Fruit fly (Drosophila melanogaster) whole organism, prepupa: ENCODE measurements around the gene Cp7Fb.

Experiments
- Blimp-1 ChIP-seq: fragments of 200-800 bp; sonication (Bioruptor generic); optimal IDR thresholded peaks from 3 replicates; lab custom pipeline; 2017; ENCODE audit warnings: missing biosample characterization, missing genetic modification characterization, mild to moderate bottlenecking, moderate library complexity, missing genetic modification reagents
- CG10669 ChIP-seq: fragments of 200-800 bp; sonication (Bioruptor generic); optimal IDR thresholded peaks from 3 replicates; lab custom pipeline; 2018; ENCODE audit warnings: missing biosample characterization, mild to moderate bottlenecking, missing genetic modification characterization, moderate library complexity
- CG11294 ChIP-seq: fragments of 200-800 bp; sonication (Bioruptor generic); IDR thresholded peaks from 2 replicates; pipeline ENCODE4 v1.3.6; 2022; ENCODE audit warnings: missing biosample characterization, missing genetic modification characterization
- CG11762 ChIP-seq: fragments of 200-800 bp; sonication (Bioruptor generic); optimal IDR thresholded peaks from 3 replicates; lab custom pipeline; 2016; ENCODE audit warnings: missing biosample characterization, missing genetic modification characterization; ENCODE audit not compliant: insufficient read depth
- CG15336 ChIP-seq: fragments of 200-800 bp; sonication (Bioruptor generic); IDR thresholded peaks from 2 replicates; pipeline ENCODE4 v1.3.6; 2022; ENCODE audit warnings: missing biosample characterization, missing genetic modification characterization
- CG16779 ChIP-seq: fragments of 200-800 bp; sonication (Bioruptor generic); optimal IDR thresholded peaks from 3 replicates; lab custom pipeline; 2017; ENCODE audit warnings: missing biosample characterization, mild to moderate bottlenecking, missing genetic modification characterization
- CG31627 ChIP-seq: fragments of 200-800 bp; sonication (Bioruptor generic); optimal IDR thresholded peaks from 3 replicates; lab custom pipeline; 2016; ENCODE audit warnings: missing biosample characterization, missing genetic modification characterization
- CG34406 ChIP-seq: fragments of 200-800 bp; sonication (Bioruptor generic); optimal IDR thresholded peaks from 3 replicates; lab custom pipeline; 2016; ENCODE audit warnings: missing biosample characterization, missing genetic modification characterization
- CG3919 ChIP-seq: fragments of 200-800 bp; sonication (Bioruptor generic); optimal IDR thresholded peaks from 3 replicates; lab custom pipeline; 2016; ENCODE audit warnings: missing biosample characterization, missing genetic modification characterization
- CG4318 ChIP-seq: fragments of 200-800 bp; sonication (Bioruptor generic); optimal IDR thresholded peaks from 3 replicates; lab custom pipeline; 2017; ENCODE audit warnings: missing biosample characterization, mild to moderate bottlenecking, missing genetic modification characterization
- CG6163 ChIP-seq: fragments of 200-800 bp; sonication (Bioruptor generic); IDR thresholded peaks from 3 replicates; pipeline ENCODE4 v1.3.6; 2022; ENCODE audit warnings: missing biosample characterization, missing genetic modification characterization
- CG6276 ChIP-seq: fragments of 200-800 bp; sonication (Bioruptor generic); optimal IDR thresholded peaks from 2 replicates; lab custom pipeline; 2017; ENCODE audit warnings: missing biosample characterization, mild to moderate bottlenecking, missing genetic modification characterization
- CG6808 ChIP-seq: fragments of 200-800 bp; sonication (Bioruptor generic); optimal IDR thresholded peaks from 3 replicates; lab custom pipeline; 2017; ENCODE audit warnings: missing biosample characterization, missing genetic modification characterization, mild to moderate bottlenecking, moderate library complexity, missing genetic modification reagents
- CG7368 ChIP-seq: fragments of 200-800 bp; sonication (Bioruptor generic); optimal IDR thresholded peaks from 3 replicates; lab custom pipeline; 2016; ENCODE audit warnings: missing biosample characterization, missing genetic modification characterization
- CG8119 ChIP-seq: fragments of 200-800 bp; sonication (Bioruptor generic); IDR thresholded peaks from 3 replicates; pipeline ENCODE4 v1.3.6; 2022; ENCODE audit warnings: missing biosample characterization, missing genetic modification characterization
- CG8319 ChIP-seq: fragments of 200-800 bp; sonication (Bioruptor generic); optimal IDR thresholded peaks from 3 replicates; lab custom pipeline; 2016; ENCODE audit warnings: missing biosample characterization, missing genetic modification characterization
- CG8632 ChIP-seq: fragments of 200-800 bp; sonication (Bioruptor generic); optimal IDR thresholded peaks from 3 replicates; lab custom pipeline; 2016; ENCODE audit warnings: missing biosample characterization, missing genetic modification characterization
- CG9139 ChIP-seq: fragments of 200-800 bp; sonication (Bioruptor generic); optimal IDR thresholded peaks from 3 replicates; lab custom pipeline; 2017; ENCODE audit warnings: missing biosample characterization, mild to moderate bottlenecking, missing genetic modification characterization
- Eip75B ChIP-seq: fragments of 200-800 bp; sonication (Bioruptor generic); optimal IDR thresholded peaks from 3 replicates; lab custom pipeline; 2016; ENCODE audit warnings: missing biosample characterization, missing genetic modification characterization
- Eip78C ChIP-seq: fragments of 200-800 bp; sonication (Bioruptor generic); peaks from one replicate; lab custom pipeline; 2016; ENCODE audit warnings: missing biosample characterization, missing genetic modification characterization
- Ets21C ChIP-seq: fragments of 200-800 bp; sonication (Bioruptor generic); optimal IDR thresholded peaks from 3 replicates; lab custom pipeline; 2016; ENCODE audit warnings: missing biosample characterization, missing genetic modification characterization
- Ets96B ChIP-seq: fragments of 200-800 bp; optimal IDR thresholded peaks from 2 replicates; lab custom pipeline; 2019; ENCODE audit warnings: missing biosample characterization, mild to moderate bottlenecking, missing genetic modification characterization, moderate library complexity
- Gug ChIP-seq: fragments of 200-800 bp; sonication (Bioruptor generic); IDR thresholded peaks from 2 replicates; pipeline ENCODE4 v1.3.6; 2022; ENCODE audit warnings: missing biosample characterization, missing genetic modification characterization
- Hr39 ChIP-seq: fragments of 200-800 bp; sonication (Bioruptor generic); optimal IDR thresholded peaks from 2 replicates; lab custom pipeline; 2016; ENCODE audit warnings: missing biosample characterization, missing genetic modification characterization
- Hr4 ChIP-seq: fragments of 200-800 bp; sonication (Bioruptor generic); optimal IDR thresholded peaks from 3 replicates; lab custom pipeline; 2016; ENCODE audit warnings: missing biosample characterization, missing genetic modification characterization
- Met ChIP-seq: fragments of 200-800 bp; sonication (Bioruptor generic); optimal IDR thresholded peaks from 3 replicates; lab custom pipeline; 2016; ENCODE audit warnings: missing biosample characterization, missing genetic modification characterization
- OdsH ChIP-seq: fragments of 200-800 bp; sonication (Bioruptor generic); optimal IDR thresholded peaks from 3 replicates; lab custom pipeline; 2016; ENCODE audit warnings: missing biosample characterization, missing genetic modification characterization
- Sox102F ChIP-seq: fragments of 200-800 bp; sonication (Bioruptor generic); optimal IDR thresholded peaks from 2 replicates; lab custom pipeline; 2016; ENCODE audit warnings: missing biosample characterization, mild to moderate bottlenecking, missing genetic modification characterization
- Sox14 ChIP-seq: fragments of 200-800 bp; sonication (Bioruptor generic); optimal IDR thresholded peaks from 3 replicates; lab custom pipeline; 2016; ENCODE audit warnings: missing biosample characterization, missing genetic modification characterization
- Sox15 ChIP-seq: fragments of 200-800 bp; sonication (Bioruptor generic); optimal IDR thresholded peaks from 3 replicates; lab custom pipeline; 2016; ENCODE audit warnings: missing biosample characterization, missing genetic modification characterization
- achi ChIP-seq: fragments of 200-800 bp; sonication (Bioruptor generic); optimal IDR thresholded peaks from 3 replicates; lab custom pipeline; 2016; ENCODE audit warnings: missing biosample characterization, missing genetic modification characterization
- acj6 ChIP-seq: fragments of 200-800 bp; sonication (Bioruptor generic); optimal IDR thresholded peaks from 3 replicates; lab custom pipeline; 2016; ENCODE audit warnings: missing biosample characterization, missing genetic modification characterization
- cyc ChIP-seq: fragments of 200-800 bp; sonication (Bioruptor generic); optimal IDR thresholded peaks from 3 replicates; lab custom pipeline; 2016; ENCODE audit warnings: missing biosample characterization, missing genetic modification characterization
- dac ChIP-seq: fragments of 200-800 bp; sonication (Bioruptor generic); optimal IDR thresholded peaks from 2 replicates; lab custom pipeline; 2017; ENCODE audit warnings: missing biosample characterization, mild to moderate bottlenecking, missing genetic modification characterization
- eg ChIP-seq: fragments of 200-800 bp; sonication (Bioruptor generic); IDR thresholded peaks from 3 replicates; pipeline ENCODE4 v1.3.6; 2022; ENCODE audit warnings: missing biosample characterization, missing genetic modification characterization
- esn ChIP-seq: fragments of 200-800 bp; sonication (Bioruptor generic); optimal IDR thresholded peaks from 2 replicates; lab custom pipeline; 2016; ENCODE audit warnings: missing biosample characterization, mild to moderate bottlenecking, missing genetic modification characterization, moderate library complexity
- fd85E ChIP-seq: fragments of 200-800 bp; sonication (Bioruptor generic); optimal IDR thresholded peaks from 3 replicates; lab custom pipeline; 2016; ENCODE audit warnings: missing biosample characterization, missing genetic modification characterization
- fkh ChIP-seq: fragments of 200-800 bp; sonication (Bioruptor generic); optimal IDR thresholded peaks from 3 replicates; lab custom pipeline; 2017; ENCODE audit warnings: missing biosample characterization, mild to moderate bottlenecking, missing genetic modification characterization, moderate library complexity
- lz ChIP-seq: fragments of 200-800 bp; sonication (Bioruptor generic); optimal IDR thresholded peaks from 3 replicates; lab custom pipeline; 2016; ENCODE audit warnings: missing biosample characterization, missing genetic modification characterization
- pdm3 ChIP-seq: fragments of 200-800 bp; sonication (Bioruptor generic); optimal IDR thresholded peaks from 3 replicates; lab custom pipeline; 2016; ENCODE audit warnings: missing biosample characterization, missing genetic modification characterization
- salr ChIP-seq, 2 experiments: fragments of 200-800 bp; sonication (Bioruptor generic); optimal IDR thresholded peaks; 3 replicates each; lab custom pipeline; 2016 to 2018; ENCODE audit warnings: missing biosample characterization in 2 of 2, missing genetic modification characterization in 2 of 2, mild to moderate bottlenecking in 1 of 2
- ss ChIP-seq, 2 experiments: fragments of 200-800 bp; sonication (Bioruptor generic); optimal IDR thresholded peaks; 2 replicates in 1 of 2; 3 replicates in 1 of 2; lab custom pipeline; 2017 to 2018; ENCODE audit warnings: mild to moderate bottlenecking in 2 of 2, missing biosample characterization in 2 of 2, missing genetic modification characterization in 2 of 2, moderate library complexity in 1 of 2
- svp ChIP-seq: fragments of 200-800 bp; sonication (Bioruptor generic); peaks from one replicate; lab custom pipeline; 2016; ENCODE audit warnings: missing biosample characterization, missing genetic modification characterization
- topi ChIP-seq: fragments of 200-800 bp; sonication (Bioruptor generic); optimal IDR thresholded peaks from 3 replicates; lab custom pipeline; 2016; ENCODE audit warnings: missing biosample characterization, missing genetic modification characterization
- vri ChIP-seq: fragments of 200-800 bp; sonication (Bioruptor generic); optimal IDR thresholded peaks from 3 replicates; lab custom pipeline; 2016; ENCODE audit warnings: missing biosample characterization, mild to moderate bottlenecking, missing genetic modification characterization

Cp7Fb gene

DNA sequence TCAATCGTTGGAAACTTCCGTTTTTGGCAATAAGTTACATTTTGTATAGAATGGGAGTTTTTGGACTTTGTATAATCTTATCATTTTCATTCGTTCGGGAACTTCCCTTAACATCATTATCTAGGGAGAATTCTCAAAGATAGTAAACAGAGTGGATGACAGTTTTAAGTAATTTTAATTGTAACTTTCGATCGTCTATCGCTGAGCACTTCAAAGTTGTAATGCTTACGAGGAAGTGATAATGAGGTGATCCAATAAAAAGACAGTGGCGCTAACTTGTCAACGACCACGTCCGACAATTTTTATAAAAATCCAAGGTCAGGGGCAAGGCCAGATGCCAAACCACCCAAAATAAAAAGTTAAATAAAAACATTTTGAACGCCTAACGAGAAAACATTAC is 22.7 kb downstream of the Cp7Fb start:
- TF ChIP-seq acj6, result no peak

DNA sequence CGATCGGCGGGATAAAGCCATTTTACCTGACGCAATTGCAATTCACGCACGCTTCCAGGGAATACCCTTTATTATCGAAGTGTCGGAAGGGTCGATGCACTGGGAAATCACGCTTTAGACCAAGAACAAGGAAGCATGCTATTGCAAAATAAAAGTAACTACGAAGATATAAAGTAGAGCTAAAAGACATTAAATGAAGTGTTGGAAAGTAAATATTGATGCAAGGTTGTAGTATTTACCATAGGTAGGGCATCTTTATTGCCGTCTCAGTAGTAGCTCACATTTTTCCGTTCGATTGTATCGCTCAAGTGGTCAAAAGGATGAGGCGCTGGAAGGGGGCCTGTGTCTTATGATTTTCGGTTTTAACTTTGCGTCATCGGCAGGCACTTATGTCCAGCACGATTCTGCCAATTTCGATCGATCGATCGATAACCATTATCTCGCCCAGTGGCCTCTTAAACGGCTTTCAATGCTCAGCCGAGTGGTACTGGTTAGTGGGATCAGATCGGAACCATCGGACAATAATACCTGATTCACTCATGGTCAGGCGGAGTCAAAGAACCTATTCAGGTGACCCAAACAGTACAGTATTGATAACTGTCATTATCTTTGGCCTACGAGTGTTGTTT is 24.1 kb downstream of the Cp7Fb start:
- TF ChIP-seq CG10669 (peak; percentile 7), Hr39 (GFP tag; lab: Kevin White, UChicago) (peak; percentile 7), cyc (GFP tag; lab: Kevin White, UChicago) (peak; percentile 20), topi (peak; percentile 10), fkh (GFP tag; lab: Kevin White, UChicago) (no peak), OdsH (GFP tag; lab: Kevin White, UChicago) (peak; percentile 3), CG15336 (GFP tag; lab: Robert Waterston, UW) (0 out of 2 replicates have a peak, but pooled peaks have one; percentile 22), achi (GFP tag; lab: Kevin White, UChicago) (peak; percentile 0), Met (GFP tag; lab: Kevin White, UChicago) (peak; percentile 17), Eip78C (peak; percentile 67), esn (GFP tag; lab: Kevin White, UChicago) (peak; percentile 31), CG8119 (GFP tag; lab: Robert Waterston, UW) (no peak), CG8632 (GFP tag; lab: Kevin White, UChicago) (peak; percentile 29), CG34406 (GFP tag; lab: Kevin White, UChicago) (peak; percentile 8), CG31627 (GFP tag; lab: Kevin White, UChicago) (peak; percentile 9), svp (GFP tag; lab: Kevin White, UChicago) (peak; percentile 50), Ets96B (tag; lab: Kevin White, UChicago) (peak; percentile 16), Sox14 (peak; percentile 37), eg (GFP tag; lab: Robert Waterston, UW) (no peak), CG4318 (GFP tag; lab: Kevin White, UChicago) (no peak), Sox102F (GFP tag; lab: Kevin White, UChicago) (no peak), vri (peak; percentile 49), CG6808 (no peak), lz (peak; percentile 24), CG3919 (GFP tag; lab: Kevin White, UChicago) (peak; percentile 18), pdm3 (GFP tag; lab: Kevin White, UChicago) (peak; percentile 23), CG7368 (GFP tag; lab: Kevin White, UChicago) (no peak), Eip75B (peak; percentile 5)
- TF ChIP-seq, all 60 proteins: peak for 21

DNA sequence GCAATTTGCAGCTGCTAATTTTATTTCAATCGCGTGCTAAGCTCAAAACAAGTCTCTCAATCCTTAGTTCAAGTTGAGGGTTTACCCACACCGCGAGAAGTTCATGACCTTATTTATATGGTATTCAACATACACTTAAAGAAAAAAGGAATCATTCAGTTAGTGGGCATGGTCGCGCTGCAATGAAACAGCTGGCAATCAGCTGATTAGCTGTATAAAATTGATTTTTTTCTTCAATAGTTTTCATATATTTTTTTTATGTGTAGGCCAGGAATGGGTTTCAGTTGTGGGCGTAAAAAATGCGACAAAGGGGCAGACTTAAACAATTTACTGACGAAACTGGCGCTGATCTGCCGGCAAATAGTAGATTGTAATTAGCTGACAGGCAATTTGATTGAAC is 25.5 kb downstream of the Cp7Fb start:
- no peak for TF ChIP-seq Ets21C
- TF ChIP-seq CG11762 (GFP tag; lab: Kevin White, UChicago), result no peak
- TF ChIP-seq ss (GFP tag; optimal IDR thresholded peaks at IDR 0.05; lab: Kevin White, UChicago), result no peak
- no peak for TF ChIP-seq CG6276
- no peak for TF ChIP-seq CG9139 (GFP tag; lab: Kevin White, UChicago)
- TF ChIP-seq CG8632 (GFP tag; lab: Kevin White, UChicago), result no peak
- peak; percentile 40 for TF ChIP-seq acj6
- peak; percentile 4 for TF ChIP-seq CG31627 (GFP tag; lab: Kevin White, UChicago)
- TF ChIP-seq dac (GFP tag; lab: Kevin White, UChicago), result no peak
- peak; percentile 52; the same call in 2 of the 3 replicates for TF ChIP-seq CG6163 (GFP tag; lab: Robert Waterston, UW)
- TF ChIP-seq salr (GFP tag; optimal IDR thresholded peaks at IDR 0.05; lab: Kevin White, UChicago), result no peak
- TF ChIP-seq CG7368 (GFP tag; lab: Kevin White, UChicago), result no peak
- peak; percentile 1 for TF ChIP-seq Sox15
- no peak for TF ChIP-seq lz
- TF ChIP-seq esn (GFP tag; lab: Kevin White, UChicago), result no peak
- peak; percentile 7 for TF ChIP-seq CG10669
- TF ChIP-seq Blimp-1 (GFP tag; lab: Kevin White, UChicago), result no peak
- TF ChIP-seq CG8319 (GFP tag; lab: Kevin White, UChicago), result no peak
- TF ChIP-seq Met (GFP tag; lab: Kevin White, UChicago), result no peak
- TF ChIP-seq CG16779, result no peak
- no peak for TF ChIP-seq Gug (GFP tag; lab: Robert Waterston, UW)
- no peak for TF ChIP-seq Eip75B
- no peak for TF ChIP-seq CG3919 (GFP tag; lab: Kevin White, UChicago)
- peak; percentile 10 for TF ChIP-seq Sox14
- 0 out of 3 replicates have a peak, but pooled peaks have one; percentile 41 for TF ChIP-seq eg (GFP tag; lab: Robert Waterston, UW)
- TF ChIP-seq Ets96B (tag; lab: Kevin White, UChicago), result no peak
- no peak for TF ChIP-seq Sox102F (GFP tag; lab: Kevin White, UChicago)
- TF ChIP-seq CG11294 (GFP tag; lab: Robert Waterston, UW), result 0 out of 2 replicates have a peak, but pooled peaks have one; percentile 18
- TF ChIP-seq Hr4, result peak; percentile 18
- TF ChIP-seq Hr39 (GFP tag; lab: Kevin White, UChicago), result peak; percentile 16
- TF ChIP-seq achi (GFP tag; lab: Kevin White, UChicago), result peak; percentile 16
- TF ChIP-seq fd85E (GFP tag; lab: Kevin White, UChicago), result no peak
